In genomic region chrX:8556614-8557196, ce11 we compare ENCODE assay signal across 4 worm cellular contexts.
TF ChIP-seq lines count a peak whose summit lies in the region.

TSS of gene utx-1 (plus strand) at chrX:8557146.

TF ChIP-seq in whole organism, L2 larva, 48 proteins besides CTCF, POLR2A, EP300 and RAD21:
- TF ChIP-seq nhr-25 (tag; optimal IDR thresholded peaks at IDR 0.05; lab: Kevin White, UChicago) (peak; percentile 36), sma-3 (GFP tag; optimal IDR thresholded peaks at IDR 0.05; lab: Kevin White, UChicago) (peak; percentile 34), unc-62 (GFP tag; optimal IDR thresholded peaks at IDR 0.05; lab: Kevin White, UChicago) (no peak), F13H6.1 (tag; optimal IDR thresholded peaks at IDR 0.05; lab: Kevin White, UChicago) (peak; percentile 39), C34F6.9 (tag; optimal IDR thresholded peaks at IDR 0.05; lab: Kevin White, UChicago) (peak; percentile 11), ceh-16 (tag; optimal IDR thresholded peaks at IDR 0.05; lab: Kevin White, UChicago) (no peak), unc-55 (GFP tag; optimal IDR thresholded peaks at IDR 0.05; lab: Kevin White, UChicago) (peak; percentile 53), nhr-129 (tag; optimal IDR thresholded peaks at IDR 0.05; lab: Kevin White, UChicago) (peak; percentile 39), ztf-1 (GFP tag; conservative IDR thresholded peaks at IDR 0.05; lab: Robert Waterston, UW) (no peak), lsy-2 (tag; optimal IDR thresholded peaks at IDR 0.05; lab: Kevin White, UChicago) (peak in 1 of 2 experiments; percentile 17)

TF ChIP-seq in whole organism, L4 larva, 104 proteins besides CTCF, POLR2A, EP300 and RAD21 (continues in another document):
- TF ChIP-seq nhr-42 (GFP tag; IDR thresholded peaks at IDR 0.05; lab: Robert Waterston, UW) (no peak), ZK337.2 (GFP tag; IDR thresholded peaks at IDR 0.05; lab: Robert Waterston, UW) (no peak), nhr-41 (GFP tag; IDR thresholded peaks at IDR 0.05; lab: Robert Waterston, UW) (no peak), daf-16 (GFP tag; optimal IDR thresholded peaks at IDR 0.05; lab: Kevin White, UChicago) (no peak), daf-16 (tag; optimal IDR thresholded peaks at IDR 0.05; lab: Kevin White, UChicago) (peak; percentile 18), egl-43 (GFP tag; IDR thresholded peaks at IDR 0.05; lab: Robert Waterston, UW) (0 out of 2 replicates have a peak, but pooled peaks have one; percentile 8), madf-5 (GFP tag; IDR thresholded peaks at IDR 0.05; lab: Robert Waterston, UW) (no peak), F37D6.2 (tag; optimal IDR thresholded peaks at IDR 0.05; lab: Kevin White, UChicago) (peak; percentile 27), hif-1 (tag; optimal IDR thresholded peaks at IDR 0.05; lab: Kevin White, UChicago) (peak in 1 of 2 experiments; percentile 21), spr-1 (tag; optimal IDR thresholded peaks at IDR 0.05; lab: Kevin White, UChicago) (no peak), pqm-1 (tag; optimal IDR thresholded peaks at IDR 0.05; lab: Kevin White, UChicago) (no peak), dve-1 (tag; optimal IDR thresholded peaks at IDR 0.05; lab: Kevin White, UChicago; ENCODE audit: insufficient read depth) (peak; percentile 10), ztf-7 (tag; optimal IDR thresholded peaks at IDR 0.05; lab: Kevin White, UChicago) (no peak), lin-13 (GFP tag; optimal IDR thresholded peaks at IDR 0.05; lab: Kevin White, UChicago) (no peak), nhr-6 (tag; optimal IDR thresholded peaks at IDR 0.05; lab: Kevin White, UChicago) (peak; percentile 18), daf-19 (GFP tag; conservative IDR thresholded peaks at IDR 0.05; lab: Robert Waterston, UW) (no peak), nhr-102 (tag; optimal IDR thresholded peaks at IDR 0.05; lab: Kevin White, UChicago) (peak; percentile 31), mep-1 (tag; optimal IDR thresholded peaks at IDR 0.05; lab: Kevin White, UChicago) (peak; percentile 31), aha-1 (tag; lab: Kevin White, UChicago) (peak; percentile 77), ctbp-1 (GFP tag; IDR thresholded peaks at IDR 0.05; lab: Robert Waterston, UW) (no peak), lin-38 (GFP tag; IDR thresholded peaks at IDR 0.05; lab: Robert Waterston, UW) (no peak), lin-1 (GFP tag; IDR thresholded peaks at IDR 0.05; lab: Robert Waterston, UW) (no peak), lsy-2 (tag; optimal IDR thresholded peaks at IDR 0.05; lab: Kevin White, UChicago) (peak in 1 of 2 experiments; percentile 10), Y105C5A.15 (GFP tag; IDR thresholded peaks at IDR 0.05; lab: Robert Waterston, UW) (no peak), rbr-2 (tag; optimal IDR thresholded peaks at IDR 0.05; lab: Kevin White, UChicago) (peak; percentile 55), nhr-25 (tag; optimal IDR thresholded peaks at IDR 0.05; lab: Kevin White, UChicago; ENCODE audit: borderline replicate concordance, insufficient read depth) (no peak), ceh-32 (tag; optimal IDR thresholded peaks at IDR 0.05; lab: Kevin White, UChicago; ENCODE audit: poor library complexity) (no peak)

TF ChIP-seq in whole organism, late embryonic, 69 proteins besides CTCF, POLR2A, EP300 and RAD21:
- TF ChIP-seq ceh-14 (tag; optimal IDR thresholded peaks at IDR 0.05; lab: Kevin White, UChicago) (peak; percentile 17), hlh-30 (tag; optimal IDR thresholded peaks at IDR 0.05; lab: Kevin White, UChicago; ENCODE audit: insufficient read depth) (peak; percentile 35), ref-2 (tag; optimal IDR thresholded peaks at IDR 0.05; lab: Kevin White, UChicago) (peak; percentile 50), ceh-31 (tag; optimal IDR thresholded peaks at IDR 0.05; lab: Kevin White, UChicago) (peak; percentile 80), unc-55 (GFP tag; optimal IDR thresholded peaks at IDR 0.05; lab: Kevin White, UChicago) (peak; percentile 24), elt-2 (tag; optimal IDR thresholded peaks at IDR 0.05; lab: Kevin White, UChicago) (peak; percentile 13), fkh-6 (tag; optimal IDR thresholded peaks at IDR 0.05; lab: Kevin White, UChicago) (peak; percentile 17), ceh-30 (tag; optimal IDR thresholded peaks at IDR 0.05; lab: Kevin White, UChicago) (no peak), ceh-9 (tag; optimal IDR thresholded peaks at IDR 0.05; lab: Kevin White, UChicago) (no peak), ztf-16 (tag; optimal IDR thresholded peaks at IDR 0.05; lab: Kevin White, UChicago) (peak; percentile 19), ceh-34 (tag; optimal IDR thresholded peaks at IDR 0.05; lab: Kevin White, UChicago) (peak; percentile 44), tbx-2 (tag; optimal IDR thresholded peaks at IDR 0.05; lab: Kevin White, UChicago) (peak; percentile 43), pha-2 (tag; optimal IDR thresholded peaks at IDR 0.05; lab: Kevin White, UChicago) (no peak), ceh-2 (tag; optimal IDR thresholded peaks at IDR 0.05; lab: Kevin White, UChicago) (peak; percentile 35), ceh-48 (tag; optimal IDR thresholded peaks at IDR 0.05; lab: Kevin White, UChicago) (peak; percentile 39), hlh-6 (tag; optimal IDR thresholded peaks at IDR 0.05; lab: Kevin White, UChicago) (peak; percentile 57), unc-42 (tag; optimal IDR thresholded peaks at IDR 0.05; lab: Kevin White, UChicago) (peak; percentile 42), sdc-2 (tag; optimal IDR thresholded peaks at IDR 0.05; lab: Kevin White, UChicago) (peak; percentile 68), nfya-1 (tag; optimal IDR thresholded peaks at IDR 0.05; lab: Kevin White, UChicago) (peak; percentile 62), ama-1 (optimal IDR thresholded peaks at IDR 0.05; lab: Kevin White, UChicago) (no peak)
TF ChIP-seq in whole organism, late embryonic: peak in this region for 16.

TF ChIP-seq in whole organism, mixed stage, embryonic, 35 proteins besides CTCF, POLR2A, EP300 and RAD21:
- no peak for TF ChIP-seq nhr-76 (tag; optimal IDR thresholded peaks at IDR 0.05; lab: Kevin White, UChicago)
- TF ChIP-seq snpc-4 (tag; optimal IDR thresholded peaks at IDR 0.05; lab: Kevin White, UChicago) = no peak
- no peak for TF ChIP-seq sem-2 (GFP tag; optimal IDR thresholded peaks at IDR 0.05; lab: Kevin White, UChicago)
- TF ChIP-seq lin-13 (tag; optimal IDR thresholded peaks at IDR 0.05; lab: Kevin White, UChicago) = peak; percentile 36
- no peak for TF ChIP-seq hlh-1 (tag; optimal IDR thresholded peaks at IDR 0.05; lab: Kevin White, UChicago)
- no peak for TF ChIP-seq nhr-237 (tag; optimal IDR thresholded peaks at IDR 0.05; lab: Kevin White, UChicago)
- no peak for TF ChIP-seq nhr-12 (tag; optimal IDR thresholded peaks at IDR 0.05; lab: Kevin White, UChicago)
- TF ChIP-seq mab-5 (tag; optimal IDR thresholded peaks at IDR 0.05; lab: Kevin White, UChicago) = no peak
- TF ChIP-seq bed-3 (GFP tag; optimal IDR thresholded peaks at IDR 0.05; lab: Kevin White, UChicago) = no peak
- TF ChIP-seq flh-1 (GFP tag; optimal IDR thresholded peaks at IDR 0.05; lab: Kevin White, UChicago) = no peak
- peak; percentile 54 for TF ChIP-seq ceh-39 (tag; optimal IDR thresholded peaks at IDR 0.05; lab: Kevin White, UChicago)
- no peak for TF ChIP-seq blmp-1 (tag; optimal IDR thresholded peaks at IDR 0.05; lab: Kevin White, UChicago)
- TF ChIP-seq ceh-43 (GFP tag; optimal IDR thresholded peaks at IDR 0.05; lab: Kevin White, UChicago) = no peak
- TF ChIP-seq ztf-11 (tag; optimal IDR thresholded peaks at IDR 0.05; lab: Kevin White, UChicago) = no peak
- no peak for TF ChIP-seq tbx-8 (GFP tag; optimal IDR thresholded peaks at IDR 0.05; lab: Kevin White, UChicago)
- no peak for TF ChIP-seq ceh-83 (GFP tag; optimal IDR thresholded peaks at IDR 0.05; lab: Kevin White, UChicago)
- peak; percentile 17 for TF ChIP-seq M03D4.4 (tag; optimal IDR thresholded peaks at IDR 0.05; lab: Kevin White, UChicago)
- TF ChIP-seq ham-2 (GFP tag; optimal IDR thresholded peaks at IDR 0.05; lab: Kevin White, UChicago) = no peak
- TF ChIP-seq unc-120 (tag; optimal IDR thresholded peaks at IDR 0.05; lab: Kevin White, UChicago; ENCODE audit: poor library complexity, severe bottlenecking) = peak; percentile 77
- peak; percentile 27 for TF ChIP-seq ces-1 (GFP tag; optimal IDR thresholded peaks at IDR 0.05; lab: Kevin White, UChicago)
- no peak for TF ChIP-seq zip-8 (tag; optimal IDR thresholded peaks at IDR 0.05; lab: Kevin White, UChicago)
- no peak for TF ChIP-seq elt-1 (tag; optimal IDR thresholded peaks at IDR 0.05; lab: Kevin White, UChicago; ENCODE audit: borderline replicate concordance, insufficient read depth)
- TF ChIP-seq unc-39 (tag; optimal IDR thresholded peaks at IDR 0.05; lab: Kevin White, UChicago) = no peak
- TF ChIP-seq lin-32 (GFP tag; optimal IDR thresholded peaks at IDR 0.05; lab: Kevin White, UChicago) = peak; percentile 18
- no peak for TF ChIP-seq cnd-1 (tag; optimal IDR thresholded peaks at IDR 0.05; lab: Kevin White, UChicago)
- no peak for TF ChIP-seq unc-62 (GFP tag; optimal IDR thresholded peaks at IDR 0.05; lab: Kevin White, UChicago)
- TF ChIP-seq nhr-28 (tag; optimal IDR thresholded peaks at IDR 0.05; lab: Kevin White, UChicago) = no peak
- TF ChIP-seq mep-1 (tag; optimal IDR thresholded peaks at IDR 0.05; lab: Kevin White, UChicago) = peak; percentile 43
- peak; percentile 24 for TF ChIP-seq sptf-1 (tag; optimal IDR thresholded peaks at IDR 0.05; lab: Kevin White, UChicago)
- TF ChIP-seq nhr-2 (tag; optimal IDR thresholded peaks at IDR 0.05; lab: Kevin White, UChicago) = peak; percentile 56
- TF ChIP-seq lsy-2 (tag; optimal IDR thresholded peaks at IDR 0.05; lab: Kevin White, UChicago) = no peak
- TF ChIP-seq drap-1 (GFP tag; optimal IDR thresholded peaks at IDR 0.05; lab: Kevin White, UChicago) = no peak
- TF ChIP-seq mls-2 (tag; optimal IDR thresholded peaks at IDR 0.05; lab: Kevin White, UChicago) = peak; percentile 44
- no peak for TF ChIP-seq elt-3 (tag; optimal IDR thresholded peaks at IDR 0.05; lab: Kevin White, UChicago)
- peak; percentile 36 for TF ChIP-seq pha-4 (tag; optimal IDR thresholded peaks at IDR 0.05; lab: Kevin White, UChicago)
